Fruit fly (Drosophila melanogaster) Kc167 (cell line): Measurements from ENCODE around the gene CG45545.

ENCODE experiments used
- h ChIP-seq: fragments of >200 bp; optimal IDR thresholded peaks from 3 replicates; lab custom pipeline; 2018; ENCODE audit warnings: missing external identifiers
- insv ChIP-seq: fragments of >200 bp; optimal IDR thresholded peaks from 3 replicates; lab custom pipeline; 2018; ENCODE audit warnings: missing external identifiers

dm6 chr3R:7519356-7519755 lies 32.5 kb upstream of the CG45545 start, which contains the start of gene Ubc84D:
- TF ChIP-seq h (lab: Kevin White, UChicago) = no peak
- TF ChIP-seq insv (lab: Kevin White, UChicago) = no peak
